Fruit fly (Drosophila melanogaster) whole organism, embryonic: ENCODE measurements around the gene Actn.

Experiments
- ATbp ChIP-seq: fragments of 200-800 bp; sonication (Bioruptor generic); optimal IDR thresholded peaks from 2 replicates; lab custom pipeline; 2017; ENCODE audit warnings: missing biosample characterization, mild to moderate bottlenecking, missing genetic modification characterization, missing genetic modification reagents
- Ada2b ChIP-seq: fragments of 200-800 bp; sonication (Bioruptor generic); IDR thresholded peaks from 2 replicates; pipeline ENCODE4 v1.3.6; 2022; ENCODE audit warnings: missing biosample characterization, missing genetic modification characterization
- Aef1 ChIP-seq: fragments of 200-800 bp; sonication (Bioruptor generic); IDR thresholded peaks from 3 replicates; pipeline ENCODE4 v1.3.6; 2022; ENCODE audit warnings: missing biosample characterization, missing genetic modification characterization
- CG10147 ChIP-seq: fragments of 200-800 bp; sonication (Bioruptor generic); optimal IDR thresholded peaks from 2 replicates; lab custom pipeline; 2019; ENCODE audit warnings: missing biosample characterization, mild to moderate bottlenecking, missing genetic modification characterization, moderate library complexity
- CG10321 ChIP-seq: fragments of 200-800 bp; sonication (Bioruptor generic); IDR thresholded peaks from 2 replicates; pipeline ENCODE4 v1.3.6; 2022; ENCODE audit warnings: missing biosample characterization, missing genetic modification characterization
- CG10462 ChIP-seq: fragments of 200-800 bp; sonication (Bioruptor generic); optimal IDR thresholded peaks from 2 replicates; lab custom pipeline; 2016; ENCODE audit warnings: missing biosample characterization, missing genetic modification characterization
- CG10959 ChIP-seq: fragments of 200-800 bp; sonication (Bioruptor generic); IDR thresholded peaks from 2 replicates; pipeline ENCODE4 v1.3.6; 2022; ENCODE audit warnings: missing biosample characterization, missing genetic modification characterization
- CG12769 ChIP-seq: fragments of 200-800 bp; sonication (Bioruptor generic); optimal IDR thresholded peaks from 2 replicates; lab custom pipeline; 2019; ENCODE audit warnings: missing biosample characterization, mild to moderate bottlenecking, missing genetic modification characterization, moderate library complexity
- CG13287 ChIP-seq: fragments of 200-800 bp; sonication (Bioruptor generic); IDR thresholded peaks from 2 replicates; pipeline ENCODE4 v1.3.6; 2022; ENCODE audit warnings: missing biosample characterization, missing genetic modification characterization; ENCODE audit not compliant: partially characterized antibody
- CG14014 ChIP-seq: fragments of 200-800 bp; sonication (Bioruptor generic); IDR thresholded peaks from 2 replicates; pipeline ENCODE4 v1.3.6; 2022; ENCODE audit warnings: missing biosample characterization, missing genetic modification characterization
- CG15269 ChIP-seq: fragments of 200-800 bp; sonication (Bioruptor generic); optimal IDR thresholded peaks from 2 replicates; lab custom pipeline; 2018; ENCODE audit warnings: missing biosample characterization, mild to moderate bottlenecking, missing genetic modification characterization, moderate library complexity
- CG1603 ChIP-seq: fragments of 200-800 bp; sonication (Bioruptor generic); optimal IDR thresholded peaks from 2 replicates; lab custom pipeline; 2019; ENCODE audit warnings: missing biosample characterization, mild to moderate bottlenecking, missing genetic modification characterization, moderate library complexity
- CG17612 ChIP-seq: fragments of 200-800 bp; sonication (Bioruptor generic); IDR thresholded peaks from 2 replicates; pipeline ENCODE4 v1.3.6; 2022; ENCODE audit warnings: missing biosample characterization, missing genetic modification characterization
- CG32532 ChIP-seq: fragments of 200-800 bp; sonication (Bioruptor generic); IDR thresholded peaks from 2 replicates; pipeline ENCODE4 v1.3.6; 2022; ENCODE audit warnings: missing biosample characterization, missing genetic modification characterization
- CG3281 ChIP-seq: fragments of 200-800 bp; sonication (Bioruptor generic); optimal IDR thresholded peaks from 3 replicates; lab custom pipeline; 2017; ENCODE audit warnings: missing biosample characterization, mild to moderate bottlenecking, missing genetic modification characterization
- CG33213 ChIP-seq: fragments of 200-800 bp; sonication (Bioruptor generic); optimal IDR thresholded peaks from 3 replicates; lab custom pipeline; 2016; ENCODE audit warnings: missing biosample characterization, missing genetic modification characterization
- CG34422 ChIP-seq: fragments of 200-800 bp; sonication (Bioruptor generic); IDR thresholded peaks from 3 replicates; pipeline ENCODE4 v1.3.6; 2022; ENCODE audit warnings: missing biosample characterization, missing genetic modification characterization
- CG3726 ChIP-seq: fragments of 200-800 bp; sonication (Bioruptor generic); IDR thresholded peaks from 3 replicates; pipeline ENCODE4, ENCODE4 v1.3.6; 2022; ENCODE audit warnings: missing biosample characterization, missing genetic modification characterization
- CG4282 ChIP-seq: fragments of 200-800 bp; sonication (Bioruptor generic); optimal IDR thresholded peaks from 2 replicates; lab custom pipeline; 2016; ENCODE audit warnings: missing biosample characterization, missing genetic modification characterization
- CG4730 ChIP-seq: fragments of 200-800 bp; sonication (Bioruptor generic); IDR thresholded peaks from 2 replicates; pipeline ENCODE4 v1.3.6; 2022; ENCODE audit warnings: missing biosample characterization, missing genetic modification characterization
- CG8944 ChIP-seq: fragments of 200-800 bp; sonication (Bioruptor generic); optimal IDR thresholded peaks from 3 replicates; lab custom pipeline; 2016; ENCODE audit warnings: missing biosample characterization, missing genetic modification characterization
- CG9817 ChIP-seq: fragments of 200-800 bp; sonication (Bioruptor generic); optimal IDR thresholded peaks from 2 replicates; lab custom pipeline; 2018; ENCODE audit warnings: missing biosample characterization, mild to moderate bottlenecking, missing genetic modification characterization, moderate library complexity
- CHES-1-like ChIP-seq: fragments of 200-800 bp; sonication (Bioruptor generic); optimal IDR thresholded peaks from 2 replicates; lab custom pipeline; 2016; ENCODE audit warnings: missing biosample characterization, missing genetic modification characterization
- D ChIP-seq, 2 experiments: fragments of 200-800 bp in 1 of 2; fragments of >200 bp in 1 of 2; sonication (Bioruptor generic) in 1 of 2; optimal IDR thresholded peaks; 2 replicates in 1 of 2; 3 replicates in 1 of 2; lab custom pipeline; 2017; ENCODE audit warnings: mild to moderate bottlenecking in 1 of 2, missing biosample characterization in 1 of 2, missing genetic modification characterization in 1 of 2, missing genetic modification reagents in 1 of 2
- D19A ChIP-seq: fragments of 200-800 bp; optimal IDR thresholded peaks from 3 replicates; lab custom pipeline; 2019; ENCODE audit warnings: missing biosample characterization, mild to moderate bottlenecking, missing genetic modification characterization, moderate library complexity
- Dek ChIP-seq: fragments of 200-800 bp; sonication (Bioruptor generic); optimal IDR thresholded peaks from 3 replicates; lab custom pipeline; 2019; ENCODE audit warnings: missing biosample characterization, mild to moderate bottlenecking, missing genetic modification characterization, moderate library complexity
- Dref ChIP-seq: fragments of 200-800 bp; sonication (Bioruptor generic); IDR thresholded peaks from 2 replicates; pipeline ENCODE4 v1.3.6; 2022; ENCODE audit warnings: missing biosample characterization, missing genetic modification characterization
- Drgx ChIP-seq: fragments of 200-800 bp; sonication (Bioruptor generic); IDR thresholded peaks from 2 replicates; pipeline ENCODE4 v1.3.6; 2022; ENCODE audit warnings: missing biosample characterization, missing genetic modification characterization
- Elba2 ChIP-seq: fragments of 200-800 bp; sonication (Bioruptor generic); optimal IDR thresholded peaks from 3 replicates; lab custom pipeline; 2016; ENCODE audit warnings: missing biosample characterization, missing genetic modification characterization
- Fer1 ChIP-seq: fragments of 200-800 bp; sonication (Bioruptor generic); optimal IDR thresholded peaks from 2 replicates; lab custom pipeline; 2017; ENCODE audit warnings: missing biosample characterization, mild to moderate bottlenecking, missing genetic modification characterization
- Hsf ChIP-seq: fragments of 200-800 bp; sonication (Bioruptor generic); optimal IDR thresholded peaks from 3 replicates; lab custom pipeline; 2016; ENCODE audit warnings: missing biosample characterization, missing genetic modification characterization
- Jarid2 ChIP-seq: fragments of 200-800 bp; sonication (Bioruptor generic); optimal IDR thresholded peaks from 3 replicates; lab custom pipeline; 2017; ENCODE audit warnings: mild to moderate bottlenecking, missing biosample characterization, missing genetic modification reagents, missing genetic modification characterization
- Mrtf ChIP-seq: fragments of 200-800 bp; sonication (Bioruptor generic); IDR thresholded peaks from 3 replicates; pipeline ENCODE4 v1.3.6; 2022; ENCODE audit warnings: missing biosample characterization, missing genetic modification characterization
- Side ChIP-seq: fragments of 200-800 bp; sonication (Bioruptor generic); optimal IDR thresholded peaks from 2 replicates; lab custom pipeline; 2016; ENCODE audit warnings: missing biosample characterization, missing genetic modification characterization
- Sry-δ ChIP-seq: fragments of 200-800 bp; sonication (Bioruptor generic); optimal IDR thresholded peaks from 2 replicates; lab custom pipeline; 2016; ENCODE audit warnings: missing biosample characterization, missing genetic modification characterization
- Tbp ChIP-seq: fragments of >200 bp; optimal IDR thresholded peaks from 2 replicates; lab custom pipeline; 2018; ENCODE audit warnings: missing biosample characterization, missing genetic modification characterization
- abd-A ChIP-seq: fragments of 200-800 bp; sonication (Bioruptor generic); optimal IDR thresholded peaks from 3 replicates; lab custom pipeline; 2019; ENCODE audit warnings: missing biosample characterization, mild to moderate bottlenecking, missing genetic modification characterization, moderate library complexity
- ase ChIP-seq: fragments of 200-800 bp; sonication (Bioruptor generic); IDR thresholded peaks from 3 replicates; pipeline ENCODE4 v1.3.6; 2022; ENCODE audit warnings: missing biosample characterization, missing genetic modification characterization
- az2 ChIP-seq: fragments of 200-800 bp; sonication (Bioruptor generic); optimal IDR thresholded peaks from 3 replicates; lab custom pipeline; 2016; ENCODE audit warnings: missing biosample characterization, missing genetic modification characterization
- chif ChIP-seq, 2 experiments: fragments of 200-800 bp; sonication (Bioruptor generic); optimal IDR thresholded peaks; 3 replicates each; lab custom pipeline; 2016; ENCODE audit warnings: missing biosample characterization in 2 of 2, missing genetic modification characterization in 2 of 2
- chm ChIP-seq: fragments of 200-800 bp; sonication (Bioruptor generic); IDR thresholded peaks from 2 replicates; pipeline ENCODE4 v1.3.6; 2022; ENCODE audit warnings: missing biosample characterization, missing genetic modification characterization
- da ChIP-seq: fragments of 200-800 bp; sonication (Bioruptor generic); optimal IDR thresholded peaks from 2 replicates; lab custom pipeline; 2016; ENCODE audit warnings: missing biosample characterization, missing genetic modification characterization
- exex ChIP-seq: fragments of 200-800 bp; sonication (Bioruptor generic); optimal IDR thresholded peaks from 4 replicates; lab custom pipeline; 2018; ENCODE audit warnings: missing biosample characterization, mild to moderate bottlenecking, missing genetic modification characterization, moderate library complexity
- hth ChIP-seq: fragments of >200 bp; optimal IDR thresholded peaks from 2 replicates; lab custom pipeline; 2017; ENCODE audit warnings: inconsistent platforms
- lmd ChIP-seq: fragments of 200-800 bp; sonication (Bioruptor generic); IDR thresholded peaks from 2 replicates; pipeline ENCODE4 v1.3.6; 2022; ENCODE audit warnings: missing biosample characterization, missing genetic modification characterization
- pan ChIP-seq, 4 experiments: fragments of >200 bp in 3 of 4; fragments of 200-800 bp in 1 of 4; sonication (Bioruptor generic) in 1 of 4; optimal IDR thresholded peaks in 3 of 4; IDR thresholded peaks in 1 of 4; 2 replicates each; pipeline versions ENCODE4 v1.3.6 to Lab custom; 2017 to 2022; ENCODE audit warnings: missing biosample characterization in 2 of 4, missing genetic modification characterization in 2 of 4, mixed read lengths in 1 of 4
- ranshi ChIP-seq: fragments of 200-800 bp; sonication (Bioruptor generic); IDR thresholded peaks from 2 replicates; pipeline ENCODE4 v1.3.6; 2022; ENCODE audit warnings: missing biosample characterization, missing genetic modification characterization
- shn ChIP-seq: fragments of 200-800 bp; sonication (Bioruptor generic); optimal IDR thresholded peaks from 3 replicates; lab custom pipeline; 2016; ENCODE audit warnings: missing biosample characterization, missing genetic modification characterization
- tap ChIP-seq: fragments of 200-800 bp; optimal IDR thresholded peaks from 3 replicates; lab custom pipeline; 2019; ENCODE audit warnings: missing biosample characterization, mild to moderate bottlenecking, missing genetic modification characterization, moderate library complexity
- tio ChIP-seq: fragments of 200-800 bp; sonication (Bioruptor generic); optimal IDR thresholded peaks from 2 replicates; lab custom pipeline; 2017; ENCODE audit warnings: missing biosample characterization, missing genetic modification characterization, inconsistent platforms
- zfh2 ChIP-seq: fragments of 200-800 bp; sonication (Bioruptor generic); optimal IDR thresholded peaks from 2 replicates; lab custom pipeline; 2016; ENCODE audit warnings: missing biosample characterization, missing genetic modification characterization

Actn gene

DNA sequence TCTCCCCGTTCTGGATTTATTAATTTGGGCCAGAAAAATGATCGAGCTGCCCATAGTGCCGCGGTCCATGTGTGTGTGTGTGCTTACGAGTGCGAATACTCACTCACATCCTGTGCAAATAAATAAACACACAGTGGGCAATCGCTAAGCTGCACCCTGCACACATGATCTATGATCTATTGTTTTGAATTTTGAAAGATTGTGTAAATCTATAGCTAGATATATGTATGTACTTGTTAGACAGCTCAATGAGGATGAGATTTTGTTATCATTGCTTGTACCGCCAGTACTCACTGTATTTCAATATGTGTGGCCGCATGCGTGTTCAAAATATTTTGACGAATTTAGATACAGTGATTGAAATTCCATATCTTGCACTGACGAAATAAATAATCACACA is 41.0 kb upstream of the Actn start (continued):
- peak; percentile 53 for TF ChIP-seq CG1603 (tag; lab: Kevin White, UChicago)
- TF ChIP-seq Elba2 (GFP tag; lab: Kevin White, UChicago), result no peak
- peak; percentile 30; the same call in 1 of the 2 replicates for TF ChIP-seq Dref (GFP tag; lab: Robert Waterston, UW)
- peak; percentile 22 for TF ChIP-seq tap
- TF ChIP-seq zfh2 (GFP tag; lab: Kevin White, UChicago), result peak; percentile 81
- peak; percentile 5 for TF ChIP-seq exex (tag; lab: Kevin White, UChicago)
- TF ChIP-seq tio (GFP tag; lab: Kevin White, UChicago), result no peak
- TF ChIP-seq shn, result no peak
- TF ChIP-seq lmd (GFP tag; lab: Robert Waterston, UW), result peak; percentile 78
- TF ChIP-seq CG32532, result peak; percentile 86
- peak; percentile 71 for TF ChIP-seq CG15269 (tag; lab: Kevin White, UChicago)
- TF ChIP-seq chm (GFP tag; lab: Robert Waterston, UW), result peak; percentile 10; the same call in 1 of the 2 replicates
- peak; percentile 50 for TF ChIP-seq Hsf (GFP tag; lab: Kevin White, UChicago)
- TF ChIP-seq CG12769 (tag; lab: Kevin White, UChicago), result peak; percentile 88
- TF ChIP-seq Side (GFP tag; lab: Kevin White, UChicago), result no peak
- TF ChIP-seq D (optimal IDR thresholded peaks at IDR 0.05; lab: Kevin White, UChicago), result no peak
- no peak for TF ChIP-seq D (GFP tag; optimal IDR thresholded peaks at IDR 0.05; lab: Kevin White, UChicago)
- no peak for TF ChIP-seq Jarid2 (GFP tag; lab: Kevin White, UChicago)
- TF ChIP-seq CG8944 (GFP tag; lab: Kevin White, UChicago), result peak; percentile 29
- TF ChIP-seq hth (lab: Kevin White, UChicago), result no peak
- no peak for TF ChIP-seq CG17612
- peak; percentile 52 for TF ChIP-seq Dek (tag; lab: Kevin White, UChicago)
- TF ChIP-seq CG10147 (GFP tag; lab: Kevin White, UChicago), result peak; percentile 13
- TF ChIP-seq Tbp (GFP tag; lab: Kevin White, UChicago), result no peak
- TF ChIP-seq abd-A, result no peak
- peak; percentile 22 for TF ChIP-seq CHES-1-like (GFP tag; lab: Kevin White, UChicago)
- TF ChIP-seq Fer1 (GFP tag; lab: Kevin White, UChicago), result peak; percentile 39
- peak; percentile 24 for TF ChIP-seq az2
- TF ChIP-seq CG9817 (tag; lab: Kevin White, UChicago), result peak; percentile 82
- no peak for TF ChIP-seq CG4730 (GFP tag; lab: Robert Waterston, UW)
- peak; percentile 7 for TF ChIP-seq CG33213 (GFP tag; lab: Kevin White, UChicago)
- TF ChIP-seq ATbp (GFP tag; lab: Kevin White, UChicago), result no peak
- no peak for TF ChIP-seq D19A (tag; lab: Kevin White, UChicago)
- peak; percentile 44; the same call in 1 of the 2 replicates for TF ChIP-seq ranshi
- peak; percentile 79 for TF ChIP-seq CG3281 (GFP tag; lab: Kevin White, UChicago)
- peak; percentile 53; the same call in 2 of the 3 replicates for TF ChIP-seq Aef1
- peak; percentile 25; the same call in 1 of the 3 replicates for TF ChIP-seq CG34422
- no peak for TF ChIP-seq CG10959
- no peak for TF ChIP-seq ase (GFP tag; lab: Robert Waterston, UW)
- peak; percentile 62 for TF ChIP-seq Ada2b (GFP tag; lab: Robert Waterston, UW)
- TF ChIP-seq chif (GFP tag; optimal IDR thresholded peaks at IDR 0.05; lab: Kevin White, UChicago), result peak; percentile 19 to 26
- no peak for TF ChIP-seq da
- TF ChIP-seq CG3726 (GFP tag; lab: Robert Waterston, UW), result no peak
- TF ChIP-seq CG14014 (GFP tag; lab: Robert Waterston, UW), result peak; percentile 43; the same call in 1 of the 2 replicates
- peak; percentile 54; the same call in 1 of the 3 replicates for TF ChIP-seq Mrtf (GFP tag; lab: Robert Waterston, UW)
- TF ChIP-seq CG4282 (GFP tag; lab: Kevin White, UChicago), result no peak
- no peak for TF ChIP-seq pan (optimal IDR thresholded peaks at IDR 0.05; lab: Kevin White, UChicago)
- TF ChIP-seq pan (GFP tag; optimal IDR thresholded peaks at IDR 0.05 in 1 of 2, IDR thresholded peaks at IDR 0.05 in 1 of 2), result peak in 1 of 2 experiments; percentile 59
- TF ChIP-seq CG10321 (GFP tag; lab: Robert Waterston, UW), result peak; percentile 42; the same call in 1 of the 2 replicates
- TF ChIP-seq CG10462 (GFP tag; lab: Kevin White, UChicago), result no peak
- TF ChIP-seq Drgx (GFP tag; lab: Robert Waterston, UW), result peak; percentile 94
- no peak for TF ChIP-seq Sry-δ
- TF ChIP-seq CG13287 (GFP tag; lab: Robert Waterston, UW), result no peak
